Fruit fly (Drosophila melanogaster): Measurements from ENCODE around the gene CG8952.

CG8952 gene

DNA sequence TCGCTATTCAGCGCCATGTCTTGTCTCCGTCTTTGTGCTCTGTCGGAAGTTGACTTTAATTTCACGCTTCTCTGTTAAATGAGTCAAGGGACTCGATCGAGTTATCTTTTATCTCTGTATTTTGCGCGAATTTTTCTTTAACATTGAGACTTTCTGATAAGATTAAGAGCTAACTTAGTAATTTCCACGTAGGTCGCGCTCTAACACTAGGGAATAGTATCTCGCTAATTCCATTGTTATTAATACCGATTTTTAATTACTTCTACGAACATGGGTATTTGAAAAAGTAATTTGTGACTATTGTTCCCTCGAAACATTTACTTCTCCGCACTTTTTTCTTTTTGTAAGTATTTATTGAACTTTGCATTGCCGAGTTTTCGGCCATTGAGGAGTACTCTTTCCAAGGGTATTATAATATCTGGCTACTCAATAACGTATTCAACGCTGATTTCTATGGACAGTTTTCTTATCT lies at the start of gene CG8952:
Gene CG8952 (minus strand): TSS at position 51 of the 472 bp plus-strand sequence.
- TF ChIP-seq spab (GFP tag; optimal IDR thresholded peaks at IDR 0.05) = no peak
- TF ChIP-seq CG32006 (GFP tag; optimal IDR thresholded peaks at IDR 0.05) = no peak
- TF ChIP-seq CG10669 (GFP tag; optimal IDR thresholded peaks at IDR 0.05) = no peak
- TF ChIP-seq ss (GFP tag; optimal IDR thresholded peaks at IDR 0.05) = no peak
- TF ChIP-seq Hr39 (GFP tag; optimal IDR thresholded peaks at IDR 0.05) = no peak
- TF ChIP-seq Eip75B (GFP tag; optimal IDR thresholded peaks at IDR 0.05) = no peak
- no peak for TF ChIP-seq CG6163 (GFP tag; IDR thresholded peaks at IDR 0.05)
- TF ChIP-seq net (GFP tag; optimal IDR thresholded peaks at IDR 0.05) = no peak
- no peak for TF ChIP-seq Lpt (GFP tag; optimal IDR thresholded peaks at IDR 0.05)
- TF ChIP-seq lz (GFP tag; optimal IDR thresholded peaks at IDR 0.05) = no peak
- no peak for TF ChIP-seq pdm3 (GFP tag; optimal IDR thresholded peaks at IDR 0.05)
- TF ChIP-seq Hr38 (GFP tag; optimal IDR thresholded peaks at IDR 0.05) = no peak
- TF ChIP-seq esn (GFP tag; optimal IDR thresholded peaks at IDR 0.05) = no peak

DNA sequence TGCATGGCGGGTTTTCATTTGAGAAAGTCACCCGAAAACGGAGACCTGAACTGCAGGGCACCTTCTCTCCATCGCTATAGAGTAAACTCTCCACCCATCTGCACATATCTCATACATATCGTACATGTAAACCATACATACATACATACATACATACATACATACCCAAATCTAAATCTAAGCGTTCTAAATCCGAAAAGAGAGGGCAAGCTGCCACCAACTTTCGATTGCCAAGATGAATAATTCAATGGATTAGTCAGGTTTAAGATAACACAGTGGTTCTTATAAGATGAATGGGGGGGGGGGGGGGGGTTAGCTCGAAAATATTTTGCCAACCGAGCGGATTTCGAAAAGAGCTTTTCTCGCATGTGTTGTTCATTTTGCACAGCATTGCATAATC lies 48.2 kb upstream of the CG8952 start:
- no peak for TF ChIP-seq vri (GFP tag; optimal IDR thresholded peaks at IDR 0.05)
- TF ChIP-seq pdm3 (GFP tag; optimal IDR thresholded peaks at IDR 0.05) = no peak
- TF ChIP-seq CG6854 (GFP tag; optimal IDR thresholded peaks at IDR 0.05) = no peak
- no peak for TF ChIP-seq Hr4 (GFP tag; optimal IDR thresholded peaks at IDR 0.05)
- TF ChIP-seq OdsH (GFP tag; optimal IDR thresholded peaks at IDR 0.05) = no peak
- no peak for TF ChIP-seq CG3919 (GFP tag; optimal IDR thresholded peaks at IDR 0.05)
- TF ChIP-seq CG16779 (tag; optimal IDR thresholded peaks at IDR 0.05) = no peak
- TF ChIP-seq CG6792 (GFP tag; optimal IDR thresholded peaks at IDR 0.05) = no peak
- TF ChIP-seq CG10669 (GFP tag; optimal IDR thresholded peaks at IDR 0.05) = no peak

DNA sequence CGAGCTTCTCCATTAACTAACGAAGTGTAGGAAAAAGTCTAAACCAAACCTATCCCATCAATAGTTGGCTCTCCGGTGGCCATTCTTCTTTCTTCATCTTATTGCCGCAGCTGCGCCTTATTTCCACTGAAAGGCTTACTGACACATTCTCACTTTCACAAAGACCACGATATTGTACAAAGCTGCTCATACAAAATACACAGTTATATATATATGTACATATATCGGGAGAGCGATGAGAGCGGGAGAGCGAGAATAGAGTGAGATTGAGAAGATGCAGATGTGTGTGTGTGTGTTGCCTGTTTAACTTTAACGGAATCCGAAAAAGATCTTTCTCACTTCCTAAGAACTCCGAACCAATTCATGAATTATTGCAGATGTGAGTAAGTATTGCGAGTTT lies 47.0 kb upstream of the CG8952 start:
- TF ChIP-seq dsx (GFP tag; optimal IDR thresholded peaks at IDR 0.05; ENCODE audit: poor library complexity, severe bottlenecking) = peak; percentile 3
- peak; percentile 25 for TF ChIP-seq CG6854 (GFP tag; optimal IDR thresholded peaks at IDR 0.05)
- TF ChIP-seq Sox102F (GFP tag; optimal IDR thresholded peaks at IDR 0.05) = peak; percentile 8
- no peak for TF ChIP-seq Eip78C (GFP tag)
- TF ChIP-seq CG1621 (tag; optimal IDR thresholded peaks at IDR 0.05) = peak; percentile 61
- no peak for TF ChIP-seq Eip93F (GFP tag; optimal IDR thresholded peaks at IDR 0.05)
- peak; percentile 16 for TF ChIP-seq fkh (GFP tag; optimal IDR thresholded peaks at IDR 0.05)

DNA sequence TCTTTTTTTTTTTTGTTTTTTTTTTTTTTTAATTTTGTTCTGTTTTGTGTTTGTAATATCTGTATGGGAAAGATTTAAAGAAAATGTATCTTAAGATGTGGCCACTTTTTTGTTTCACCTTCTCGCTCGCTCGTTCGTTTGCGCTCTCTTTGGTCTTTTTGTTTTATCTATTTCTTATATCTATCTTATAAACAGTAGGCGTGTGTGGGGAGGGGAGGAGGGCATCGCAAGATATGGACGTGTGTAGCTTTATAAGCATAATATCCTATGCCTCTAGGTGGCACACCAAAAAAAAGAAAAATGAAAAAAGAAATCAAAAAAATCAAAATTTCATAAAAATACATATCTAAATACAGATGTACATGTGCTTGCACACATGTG lies 46.4 kb upstream of the CG8952 start:
- TF ChIP-seq salr (GFP tag; optimal IDR thresholded peaks at IDR 0.05) (peak in 1 of 2 experiments; percentile 10), CG16779 (tag; optimal IDR thresholded peaks at IDR 0.05) (no peak)

DNA sequence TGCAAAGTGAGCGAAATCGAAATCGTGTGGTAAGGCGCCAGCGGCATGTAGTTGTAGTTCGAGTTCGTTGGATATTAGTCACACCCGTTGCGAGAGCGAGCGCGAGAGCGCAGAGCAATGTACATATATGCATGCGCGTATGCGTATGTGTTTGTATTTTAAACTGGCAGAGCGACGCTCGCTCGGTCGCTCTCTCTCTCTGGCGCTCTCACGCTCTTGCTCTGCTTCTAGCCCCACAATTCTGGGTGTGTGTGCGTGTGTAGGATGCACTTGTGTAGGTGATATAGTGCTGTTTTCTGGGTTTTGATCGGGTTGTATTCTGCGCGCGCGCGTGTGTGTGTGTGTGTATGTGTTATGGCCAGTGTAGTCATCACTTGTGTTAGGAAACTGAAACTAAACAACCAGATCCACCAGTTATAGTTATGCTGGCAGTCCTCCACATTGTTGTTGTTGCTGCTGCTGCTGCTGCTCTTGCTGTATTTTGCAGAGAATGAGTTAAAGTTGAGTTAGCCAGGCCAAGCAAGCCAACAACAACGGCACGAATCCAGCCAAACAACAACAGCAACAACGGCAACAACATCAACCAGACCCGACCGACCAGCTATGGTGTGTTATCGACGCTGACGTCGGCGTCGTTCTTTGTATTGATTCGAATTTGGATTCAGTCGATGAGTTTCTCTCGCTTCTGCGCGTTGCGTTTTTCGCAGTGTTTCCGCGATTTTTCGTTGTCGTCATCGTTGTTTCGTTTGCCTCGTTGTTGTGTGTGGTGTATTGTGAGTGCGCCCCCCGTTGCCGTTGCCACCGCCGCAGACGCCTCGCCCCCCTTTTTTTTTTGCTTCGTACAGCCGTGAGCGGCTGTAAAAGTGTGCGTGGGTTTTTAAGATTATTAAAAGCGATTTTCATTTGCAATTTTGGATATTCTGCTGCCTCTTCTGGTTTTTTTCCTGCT lies 45.7 kb upstream of the CG8952 start:
- no peak for TF ChIP-seq Smox (GFP tag; optimal IDR thresholded peaks at IDR 0.05)
- no peak for TF ChIP-seq Hr38 (GFP tag; optimal IDR thresholded peaks at IDR 0.05)
- TF ChIP-seq CG34406 (GFP tag; optimal IDR thresholded peaks at IDR 0.05) = no peak
- peak; percentile 22 for TF ChIP-seq CG6808 (GFP tag; optimal IDR thresholded peaks at IDR 0.05)
- TF ChIP-seq Sox15 (GFP tag; optimal IDR thresholded peaks at IDR 0.05) = no peak
- TF ChIP-seq pdm3 (GFP tag; optimal IDR thresholded peaks at IDR 0.05) = no peak
- no peak for TF ChIP-seq topi (GFP tag; optimal IDR thresholded peaks at IDR 0.05)
- peak; percentile 3 for TF ChIP-seq OdsH (GFP tag; optimal IDR thresholded peaks at IDR 0.05)
- peak; percentile 35 for TF ChIP-seq fd85E (GFP tag; optimal IDR thresholded peaks at IDR 0.05)
- TF ChIP-seq Hr4 (GFP tag; optimal IDR thresholded peaks at IDR 0.05) = no peak
- TF ChIP-seq CG16779 (tag; optimal IDR thresholded peaks at IDR 0.05) = peak; percentile 12
- TF ChIP-seq CG11294 (GFP tag; IDR thresholded peaks at IDR 0.05) = no peak
- peak; percentile 29 for TF ChIP-seq Met (GFP tag; optimal IDR thresholded peaks at IDR 0.05)
- TF ChIP-seq CG6792 (GFP tag; optimal IDR thresholded peaks at IDR 0.05) = no peak
- peak; percentile 65 for TF ChIP-seq Eip78C (GFP tag)
- TF ChIP-seq CG8632 (GFP tag; optimal IDR thresholded peaks at IDR 0.05) = no peak
- no peak for TF ChIP-seq fd59A (GFP tag; optimal IDR thresholded peaks at IDR 0.05)
- peak; percentile 1 for TF ChIP-seq CG9139 (GFP tag; optimal IDR thresholded peaks at IDR 0.05)
- peak; percentile 56 for TF ChIP-seq Lpt (GFP tag; optimal IDR thresholded peaks at IDR 0.05)
- TF ChIP-seq Blimp-1 (GFP tag; optimal IDR thresholded peaks at IDR 0.05) = no peak
- TF ChIP-seq fkh (GFP tag; optimal IDR thresholded peaks at IDR 0.05) = peak; percentile 25
- no peak for TF ChIP-seq Ets21C (GFP tag; optimal IDR thresholded peaks at IDR 0.05)
- TF ChIP-seq lz (GFP tag; optimal IDR thresholded peaks at IDR 0.05) = peak; percentile 12
- TF ChIP-seq Ets96B (tag; optimal IDR thresholded peaks at IDR 0.05) = no peak

All from whole organism, prepupa.